Worm (Caenorhabditis elegans) whole organism, early embryonic: ENCODE data around the gene C48D1.9.

Experiments used
- B0310.2 ChIP-seq: sonication (generic microtip); optimal IDR thresholded peaks from 2 replicates; lab custom pipeline; 2016; ENCODE audit warnings: mild to moderate bottlenecking, missing genetic modification characterization, missing compliant biosample characterization
- F13C5.2 ChIP-seq: sonication (generic microtip); optimal IDR thresholded peaks from 2 replicates; lab custom pipeline; 2017; ENCODE audit warnings: mild to moderate bottlenecking, missing genetic modification characterization, inconsistent platforms, missing compliant biosample characterization
- aly-1 ChIP-seq: sonication (generic microtip); optimal IDR thresholded peaks from 2 replicates; lab custom pipeline; 2016; ENCODE audit warnings: missing genetic modification characterization, missing compliant biosample characterization
- ama-1 ChIP-seq: fragments of 150-350 bp; optimal IDR thresholded peaks from 2 replicates; lab custom pipeline; 2014
- ceh-13 ChIP-seq: fragments of 200-800 bp; sonication (Bioruptor generic); optimal IDR thresholded peaks from 2 replicates; lab custom pipeline; 2018; ENCODE audit warnings: mild to moderate bottlenecking, missing genetic modification characterization, missing compliant biosample characterization
- ceh-36 ChIP-seq: sonication (generic microtip); optimal IDR thresholded peaks from 2 replicates; lab custom pipeline; 2016; ENCODE audit warnings: missing genetic modification characterization, inconsistent platforms, missing compliant biosample characterization
- ets-7 ChIP-seq: sonication (generic microtip); optimal IDR thresholded peaks from 2 replicates; lab custom pipeline; 2016; ENCODE audit warnings: missing genotype, missing genetic modification characterization, missing compliant biosample characterization
- flt-1 ChIP-seq: fragments of 200-800 bp; sonication (Bioruptor generic); IDR thresholded peaks from 2 replicates; pipeline ENCODE4 v1.3.6; 2022; ENCODE audit warnings: missing genetic modification characterization, missing compliant biosample characterization
- hmbx-1 ChIP-seq: sonication (generic microtip); optimal IDR thresholded peaks from 2 replicates; lab custom pipeline; 2016; ENCODE audit warnings: mild to moderate bottlenecking, missing genetic modification characterization, missing compliant biosample characterization
- hmg-4 ChIP-seq: fragments of 200-800 bp; sonication (Bioruptor generic); optimal IDR thresholded peaks from 2 replicates; lab custom pipeline; 2018; ENCODE audit warnings: mild to moderate bottlenecking, missing genetic modification characterization, missing compliant biosample characterization
- hnd-1 ChIP-seq: sonication (generic microtip); optimal IDR thresholded peaks from 2 replicates; lab custom pipeline; 2016; ENCODE audit warnings: missing genetic modification characterization, missing compliant biosample characterization
- pes-1 ChIP-seq: fragments of 200-800 bp; sonication (Bioruptor generic); IDR thresholded peaks from 2 replicates; pipeline ENCODE4 v1.3.6; 2022; ENCODE audit warnings: missing genetic modification reagents, missing genetic modification characterization, missing compliant biosample characterization
- scrt-1 ChIP-seq: fragments of 200-800 bp; sonication (Bioruptor generic); IDR thresholded peaks from 2 replicates; pipeline ENCODE4 v1.3.6; 2022; ENCODE audit warnings: missing genetic modification characterization, missing compliant biosample characterization
- sea-1 ChIP-seq: fragments of 200-800 bp; sonication (Bioruptor generic); conservative IDR thresholded peaks from 2 replicates; pipeline ENCODE4 v1.3.6; 2022; ENCODE audit warnings: missing genetic modification characterization, missing compliant biosample characterization
- tbx-11 ChIP-seq: fragments of 200-800 bp; sonication (Bioruptor generic); IDR thresholded peaks from 2 replicates; pipeline ENCODE4 v1.3.6; 2022; ENCODE audit warnings: missing genetic modification characterization, missing compliant biosample characterization
- tbx-37 ChIP-seq: fragments of 200-800 bp; sonication (Bioruptor generic); conservative IDR thresholded peaks from 2 replicates; pipeline ENCODE4 v1.3.6; 2022; ENCODE audit warnings: missing genetic modification reagents, missing genetic modification characterization, missing compliant biosample characterization
- tra-4 ChIP-seq: sonication (generic microtip); optimal IDR thresholded peaks from 2 replicates; lab custom pipeline; 2017; ENCODE audit warnings: missing genetic modification characterization, missing compliant biosample characterization

The C48D1.9 gene

ce11 chrIV:13246961-13247360 is 37.5 kb upstream of the C48D1.9 start, which contains the start of gene JC8.7:
Gene JC8.7, plus strand, starts transcription at chrIV:13247261.
- TF ChIP-seq tra-4 (tag; lab: Kevin White, UChicago), result no peak

DNA sequence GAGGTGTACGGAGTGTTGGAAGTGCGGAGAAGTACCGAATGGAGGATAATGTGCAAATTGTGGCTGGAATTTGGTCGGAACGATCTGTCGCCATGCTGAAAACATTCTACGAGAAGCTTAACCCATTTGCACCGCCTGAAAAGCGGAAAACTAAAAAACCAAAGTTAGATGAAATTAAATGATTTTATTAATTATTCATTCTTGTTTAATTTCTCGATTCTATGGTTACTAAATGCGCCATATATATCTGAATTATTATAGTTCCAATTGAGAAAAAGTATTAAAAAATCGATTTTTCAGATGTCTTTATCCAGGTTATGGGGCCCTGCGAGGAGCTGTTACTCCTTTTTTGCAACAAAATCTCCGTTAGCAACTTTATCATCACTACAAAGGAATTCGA is 34.6 kb upstream of the C48D1.9 start, which contains the start of gene cox-11:
TSS of gene cox-11 (plus strand) at position 301 of the 400 bp plus-strand sequence.
- TF ChIP-seq scrt-1 (GFP tag; lab: Robert Waterston, UW) (0 out of 2 replicates have a peak, but pooled peaks have one; percentile 7), tra-4 (tag; lab: Kevin White, UChicago) (no peak)

DNA sequence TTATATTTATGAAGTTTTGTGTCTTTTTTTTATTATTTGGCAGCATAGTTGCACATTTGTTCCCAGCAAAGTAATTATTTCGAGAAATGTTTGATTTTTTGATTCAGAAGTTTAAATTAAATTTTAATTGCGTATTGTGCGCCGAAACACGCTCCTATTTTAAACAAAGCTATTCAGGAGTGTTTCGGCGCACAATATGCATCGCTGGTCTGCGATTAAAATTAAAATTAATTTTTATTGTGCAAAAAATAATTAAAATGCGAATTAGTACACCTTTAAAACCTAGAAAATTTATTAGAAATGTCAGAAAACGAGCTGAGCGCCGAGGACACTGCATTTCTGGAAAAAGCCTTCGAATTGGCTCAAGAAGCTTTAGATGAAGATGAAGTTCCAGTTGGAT is 33.9 kb upstream of the C48D1.9 start, which contains the start of gene JC8.4:
TSS of gene JC8.4 (plus strand) at position 301 of the 400 bp plus-strand sequence.
- TF ChIP-seq F13C5.2 (tag; lab: Kevin White, UChicago) (no peak), hnd-1 (tag; lab: Kevin White, UChicago) (no peak), ets-7 (tag; lab: Kevin White, UChicago) (no peak), ceh-36 (no peak), hmbx-1 (tag; lab: Kevin White, UChicago) (no peak), ama-1 (lab: Kevin White, UChicago) (no peak), flt-1 (no peak), tbx-11 (GFP tag; lab: Robert Waterston, UW) (no peak), B0310.2 (tag; lab: Kevin White, UChicago) (no peak), tbx-37 (GFP tag; lab: Robert Waterston, UW) (no peak), aly-1 (no peak), scrt-1 (GFP tag; lab: Robert Waterston, UW) (no peak), sea-1 (GFP tag; lab: Robert Waterston, UW) (no peak), ceh-13 (GFP tag; lab: Kevin White, UChicago) (no peak), pes-1 (GFP tag; lab: Robert Waterston, UW) (no peak)

DNA sequence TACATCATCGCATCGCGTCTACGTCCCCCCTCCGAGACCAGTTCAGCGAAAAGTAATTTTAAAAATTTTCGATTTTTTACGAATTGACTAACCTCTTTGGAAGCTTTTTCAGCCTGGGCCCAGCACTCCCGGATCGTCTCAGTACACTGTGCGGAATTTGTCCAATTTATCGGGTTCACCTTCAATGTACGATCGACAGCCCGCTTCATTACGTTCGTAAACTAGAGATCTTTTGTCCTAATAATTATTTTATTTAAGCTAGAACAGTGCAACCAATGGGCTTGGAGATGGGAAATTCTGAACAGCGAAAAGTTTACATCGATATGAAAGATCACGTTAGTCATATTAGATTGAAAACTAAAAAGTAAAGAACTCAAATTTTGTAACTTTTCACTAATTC is 31.9 kb upstream of the C48D1.9 start:
- TF ChIP-seq scrt-1 (GFP tag; lab: Robert Waterston, UW) (no peak), tra-4 (tag; lab: Kevin White, UChicago) (no peak), ceh-13 (GFP tag; lab: Kevin White, UChicago) (no peak), tbx-11 (GFP tag; lab: Robert Waterston, UW) (no peak), B0310.2 (tag; lab: Kevin White, UChicago) (no peak), hmbx-1 (tag; lab: Kevin White, UChicago) (no peak), ets-7 (tag; lab: Kevin White, UChicago) (no peak), flt-1 (no peak), sea-1 (GFP tag; lab: Robert Waterston, UW) (no peak), hmg-4 (GFP tag; lab: Kevin White, UChicago) (no peak), F13C5.2 (tag; lab: Kevin White, UChicago) (no peak), ceh-36 (no peak)

DNA sequence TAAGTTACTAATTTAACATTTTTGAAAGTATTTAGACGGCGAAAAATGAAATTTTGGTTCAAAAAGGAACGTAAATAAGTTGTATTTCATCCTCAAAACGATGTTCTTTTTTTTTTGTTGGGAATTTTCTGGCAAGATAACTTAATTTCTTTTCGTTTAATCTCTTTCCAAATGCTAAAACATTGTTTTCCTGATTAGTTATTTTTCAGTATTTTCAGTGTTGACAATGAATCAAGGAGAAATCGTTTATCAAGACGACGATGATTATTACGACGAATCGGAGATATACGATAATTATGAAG is 31.3 kb upstream of the C48D1.9 start, which contains the start of gene lin-54:
TSS of gene lin-54 (plus strand) at position 203 of the 302 bp plus-strand sequence.
- TF ChIP-seq pes-1 (GFP tag; lab: Robert Waterston, UW), result no peak
- TF ChIP-seq tbx-11 (GFP tag; lab: Robert Waterston, UW), result no peak
- no peak for TF ChIP-seq hnd-1 (tag; lab: Kevin White, UChicago)
- no peak for TF ChIP-seq tbx-37 (GFP tag; lab: Robert Waterston, UW)
- TF ChIP-seq aly-1, result no peak
- TF ChIP-seq ama-1 (lab: Kevin White, UChicago), result no peak

DNA sequence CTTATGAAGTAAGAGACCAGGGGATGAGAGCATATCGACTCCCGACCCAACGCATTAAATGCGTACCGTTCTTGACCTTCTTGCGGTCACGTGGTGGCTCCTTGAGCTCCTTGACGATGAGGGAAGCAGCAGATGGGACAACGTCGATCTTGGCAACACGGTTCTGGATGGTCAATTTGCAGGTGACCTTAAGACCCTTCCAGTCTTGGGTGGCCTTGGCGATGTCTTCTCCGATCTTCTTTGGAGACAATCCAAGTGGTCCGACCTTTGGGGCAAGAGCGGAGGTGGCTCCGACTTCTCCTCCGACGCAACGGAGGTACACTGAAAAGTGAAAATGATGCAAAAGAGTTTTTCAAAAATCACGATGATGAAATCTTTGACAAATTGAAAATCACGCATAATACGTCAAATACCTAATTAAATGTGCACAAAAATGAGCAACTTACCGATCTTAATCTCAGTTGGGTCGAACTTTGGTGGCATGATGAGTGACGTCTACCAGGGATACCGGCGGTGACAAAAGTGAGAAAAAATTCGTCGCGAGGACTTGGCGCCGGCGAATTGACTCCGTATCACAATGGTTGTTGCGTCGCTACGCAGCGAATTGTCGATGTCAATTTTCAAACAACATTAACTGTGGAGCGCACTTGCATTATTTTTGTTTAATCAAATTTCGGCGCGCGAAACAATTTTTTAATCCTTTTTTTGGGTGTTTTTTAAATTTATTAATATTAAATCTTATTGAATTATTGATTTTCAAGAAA is 30.8 kb upstream of the C48D1.9 start, which contains the start of gene rpl-12:
TSS of gene rpl-12 (minus strand) at position 574 of the 764 bp plus-strand sequence.
- TF ChIP-seq hmg-4 (GFP tag; lab: Kevin White, UChicago) (peak; percentile 72), F13C5.2 (tag; lab: Kevin White, UChicago) (peak; percentile 92), B0310.2 (tag; lab: Kevin White, UChicago) (no peak), ets-7 (tag; lab: Kevin White, UChicago) (no peak), aly-1 (no peak), tbx-37 (GFP tag; lab: Robert Waterston, UW) (peak; percentile 27; the same call in 1 of the 2 replicates), hmbx-1 (tag; lab: Kevin White, UChicago) (no peak), flt-1 (peak; percentile 44; the same call in 1 of the 2 replicates), ama-1 (lab: Kevin White, UChicago) (no peak), ceh-36 (peak; percentile 37), tbx-11 (GFP tag; lab: Robert Waterston, UW) (peak; percentile 47; the same call in 1 of the 2 replicates), sea-1 (GFP tag; lab: Robert Waterston, UW) (peak; percentile 61; the same call in 1 of the 2 replicates), ceh-13 (GFP tag; lab: Kevin White, UChicago) (no peak), pes-1 (GFP tag; lab: Robert Waterston, UW) (peak; percentile 65)

- TF ChIP-seq hmg-4 (GFP tag; lab: Kevin White, UChicago), result no peak
- no peak for TF ChIP-seq scrt-1 (GFP tag; lab: Robert Waterston, UW)
- TF ChIP-seq B0310.2 (tag; lab: Kevin White, UChicago), result no peak
- no peak for TF ChIP-seq tra-4 (tag; lab: Kevin White, UChicago)
- no peak for TF ChIP-seq ceh-13 (GFP tag; lab: Kevin White, UChicago)
- no peak for TF ChIP-seq tbx-11 (GFP tag; lab: Robert Waterston, UW)
- TF ChIP-seq pes-1 (GFP tag; lab: Robert Waterston, UW), result no peak
- TF ChIP-seq sea-1 (GFP tag; lab: Robert Waterston, UW), result no peak
- TF ChIP-seq tbx-37 (GFP tag; lab: Robert Waterston, UW), result no peak
- no peak for TF ChIP-seq ceh-36
- no peak for TF ChIP-seq flt-1
- no peak for TF ChIP-seq F13C5.2 (tag; lab: Kevin White, UChicago)
- TF ChIP-seq ets-7 (tag; lab: Kevin White, UChicago), result no peak
- no peak for TF ChIP-seq aly-1
- no peak for TF ChIP-seq hnd-1 (tag; lab: Kevin White, UChicago)
- no peak for TF ChIP-seq hmbx-1 (tag; lab: Kevin White, UChicago)
- no peak for TF ChIP-seq ama-1 (lab: Kevin White, UChicago)
Measured at ce11 chrIV:13238943-13239861, 29.7 kb upstream of the C48D1.9 start, which contains the start of gene tag-115. Gene tag-115, minus strand, starts transcription at chrIV:13239414.
